Fruit fly (Drosophila melanogaster) whole organism, pupa: ENCODE measurements around the gene SCCRO.

Experiments used
- CG10348 ChIP-seq: fragments of 200-800 bp; sonication (Bioruptor generic); IDR thresholded peaks from 2 replicates; pipeline ENCODE4 v1.3.6; 2022; ENCODE audit warnings: missing biosample characterization, missing genetic modification characterization
- CG12605 ChIP-seq: fragments of 200-800 bp; sonication (Bioruptor generic); IDR thresholded peaks from 2 replicates; pipeline ENCODE4 v1.3.6; 2022; ENCODE audit warnings: missing biosample characterization, missing genetic modification characterization
- CG13204 ChIP-seq: fragments of 200-800 bp; sonication (Bioruptor generic); optimal IDR thresholded peaks from 2 replicates; lab custom pipeline; 2018; ENCODE audit warnings: missing biosample characterization, mild to moderate bottlenecking, missing genetic modification characterization, moderate library complexity
- CG14655 ChIP-seq: fragments of 200-800 bp; sonication (Bioruptor generic); optimal IDR thresholded peaks from 3 replicates; lab custom pipeline; 2017; ENCODE audit warnings: mild to moderate bottlenecking, missing biosample characterization, missing genetic modification reagents, missing genetic modification characterization
- CG15710 ChIP-seq: fragments of 200-800 bp; sonication (Bioruptor generic); optimal IDR thresholded peaks from 2 replicates; lab custom pipeline; 2018; ENCODE audit warnings: missing biosample characterization, mild to moderate bottlenecking, missing genetic modification characterization, moderate library complexity
- CG17806 ChIP-seq: fragments of 200-800 bp; sonication (Bioruptor generic); optimal IDR thresholded peaks from 2 replicates; lab custom pipeline; 2018; ENCODE audit warnings: missing biosample characterization, mild to moderate bottlenecking, missing genetic modification characterization, moderate library complexity
- CG32121 ChIP-seq: fragments of 200-800 bp; sonication (Bioruptor generic); IDR thresholded peaks from 2 replicates; pipeline ENCODE4 v1.3.6; 2022; ENCODE audit warnings: missing biosample characterization, missing genetic modification characterization
- CG34367 ChIP-seq: fragments of 200-800 bp; sonication (Bioruptor generic); optimal IDR thresholded peaks from 2 replicates; lab custom pipeline; 2018; ENCODE audit warnings: missing biosample characterization, mild to moderate bottlenecking, missing genetic modification characterization
- CG4496 ChIP-seq: fragments of 200-800 bp; sonication (Bioruptor generic); IDR thresholded peaks from 3 replicates; pipeline ENCODE4 v1.3.6; 2022; ENCODE audit warnings: missing biosample characterization, missing genetic modification characterization
- CG8159 ChIP-seq: fragments of 200-800 bp; sonication (Bioruptor generic); optimal IDR thresholded peaks from 3 replicates; lab custom pipeline; 2018; ENCODE audit warnings: missing biosample characterization, mild to moderate bottlenecking, missing genetic modification characterization, moderate library complexity
- CG8301 ChIP-seq: fragments of 200-800 bp; sonication (Bioruptor generic); optimal IDR thresholded peaks from 2 replicates; lab custom pipeline; 2018; ENCODE audit warnings: missing biosample characterization, mild to moderate bottlenecking, missing genetic modification characterization
- CG9948 ChIP-seq: fragments of 200-800 bp; sonication (Bioruptor generic); optimal IDR thresholded peaks from 2 replicates; lab custom pipeline; 2018; ENCODE audit warnings: missing biosample characterization, mild to moderate bottlenecking, missing genetic modification characterization, moderate library complexity
- D1 ChIP-seq: fragments of 200-800 bp; sonication (Bioruptor generic); optimal IDR thresholded peaks from 2 replicates; lab custom pipeline; 2018; ENCODE audit warnings: missing biosample characterization, mild to moderate bottlenecking, missing genetic modification characterization, moderate library complexity
- EcR ChIP-seq: fragments of 200-800 bp; sonication (Bioruptor generic); optimal IDR thresholded peaks from 3 replicates; lab custom pipeline; 2019; ENCODE audit warnings: missing biosample characterization, missing genetic modification characterization, mild to moderate bottlenecking, moderate library complexity, missing genetic modification reagents
- Ets98B ChIP-seq: fragments of 200-800 bp; sonication (Bioruptor generic); IDR thresholded peaks from 2 replicates; pipeline ENCODE4 v1.3.6; 2022; ENCODE audit warnings: missing biosample characterization, missing genetic modification characterization
- Pif1A ChIP-seq: fragments of 200-800 bp; sonication (Bioruptor generic); optimal IDR thresholded peaks from 3 replicates; lab custom pipeline; 2016; ENCODE audit warnings: missing biosample characterization, missing genetic modification characterization
- Pif1B ChIP-seq: fragments of 200-800 bp; sonication (Bioruptor generic); optimal IDR thresholded peaks from 3 replicates; lab custom pipeline; 2016; ENCODE audit warnings: missing biosample characterization, missing genetic modification characterization
- Snoo ChIP-seq: fragments of 200-800 bp; sonication (Bioruptor generic); optimal IDR thresholded peaks from 3 replicates; lab custom pipeline; 2017; ENCODE audit warnings: missing biosample characterization, mild to moderate bottlenecking, missing genetic modification characterization, inconsistent platforms
- fd96Ca ChIP-seq: fragments of 200-800 bp; sonication (Bioruptor generic); IDR thresholded peaks from 3 replicates; pipeline ENCODE4 v1.3.6; 2022; ENCODE audit warnings: missing biosample characterization, missing genetic modification characterization
- gl ChIP-seq: fragments of 200-800 bp; sonication (Bioruptor generic); optimal IDR thresholded peaks from 2 replicates; lab custom pipeline; 2018; ENCODE audit warnings: missing biosample characterization, mild to moderate bottlenecking, missing genetic modification characterization
- rn ChIP-seq: fragments of 200-800 bp; sonication (Bioruptor generic); IDR thresholded peaks from 2 replicates; pipeline ENCODE4 v1.3.6; 2022; ENCODE audit warnings: missing biosample characterization, missing genetic modification characterization

SCCRO gene

DNA sequence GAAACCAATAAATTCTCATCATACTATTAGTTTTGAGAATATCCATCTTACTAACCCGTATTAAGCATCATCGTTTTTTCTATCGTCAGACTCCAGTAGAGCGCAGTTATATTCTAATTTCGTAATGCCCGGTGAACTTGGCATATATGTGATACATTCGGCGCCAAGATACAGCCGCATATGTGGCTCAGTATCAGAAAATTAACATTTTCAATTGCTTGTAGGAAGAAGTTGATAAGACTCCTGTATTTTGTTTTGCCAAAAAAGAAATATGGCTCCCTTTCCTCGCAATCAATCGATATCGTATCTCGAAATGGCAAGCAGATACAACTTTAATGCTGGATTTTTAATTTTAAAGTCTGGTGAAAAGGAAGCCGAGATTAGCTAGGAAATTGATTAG, 38.1 kb upstream of the SCCRO start, which contains the start of gene CG33986:
TSS of gene CG33986 (minus strand) at position 101 of the 400 bp plus-strand sequence.
- no peak for TF ChIP-seq D1 (tag; lab: Kevin White, UChicago)
- TF ChIP-seq gl: no peak
- no peak for TF ChIP-seq Snoo (tag; lab: Kevin White, UChicago)
- no peak for TF ChIP-seq CG9948 (tag; lab: Kevin White, UChicago)
- TF ChIP-seq CG10348 (GFP tag; lab: Robert Waterston, UW): no peak
- no peak for TF ChIP-seq CG14655 (GFP tag; lab: Kevin White, UChicago)
- no peak for TF ChIP-seq fd96Ca (GFP tag; lab: Robert Waterston, UW)
- TF ChIP-seq CG32121 (GFP tag; lab: Robert Waterston, UW): no peak
- TF ChIP-seq CG12605 (GFP tag; lab: Robert Waterston, UW): no peak
- no peak for TF ChIP-seq CG34367 (tag; lab: Kevin White, UChicago)
- no peak for TF ChIP-seq CG17806 (tag; lab: Kevin White, UChicago)
- no peak for TF ChIP-seq CG8301 (tag; lab: Kevin White, UChicago)
- no peak for TF ChIP-seq Pif1A (GFP tag; lab: Kevin White, UChicago)
- TF ChIP-seq CG4496: no peak
- no peak for TF ChIP-seq CG13204 (GFP tag; lab: Kevin White, UChicago)
- no peak for TF ChIP-seq CG15710 (tag; lab: Kevin White, UChicago)

DNA sequence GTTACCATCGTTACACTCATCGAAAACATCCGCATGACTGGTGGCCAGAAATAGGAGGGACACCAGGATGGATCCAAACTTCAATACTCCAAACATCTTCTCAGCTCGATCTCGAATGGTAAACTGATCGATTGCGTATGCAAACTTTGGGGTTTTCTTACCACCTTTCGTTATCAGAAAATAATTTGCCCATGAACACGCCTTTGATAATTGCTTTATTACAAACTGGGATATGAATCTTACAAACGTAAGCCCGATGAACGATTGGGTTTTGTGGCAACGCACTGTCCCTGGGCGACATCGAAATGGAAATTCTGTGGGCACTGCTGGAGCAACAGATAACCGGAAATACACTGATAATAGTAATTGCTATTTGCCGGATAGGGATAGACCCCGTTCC, 36.5 kb upstream of the SCCRO start, which contains the start of gene CG33985:
TSS of gene CG33985 (minus strand) at position 101 of the 400 bp plus-strand sequence.
- no peak for TF ChIP-seq CG34367 (tag; lab: Kevin White, UChicago)
- TF ChIP-seq CG12605 (GFP tag; lab: Robert Waterston, UW): no peak
- TF ChIP-seq, all 21 proteins: peak for 0

DNA sequence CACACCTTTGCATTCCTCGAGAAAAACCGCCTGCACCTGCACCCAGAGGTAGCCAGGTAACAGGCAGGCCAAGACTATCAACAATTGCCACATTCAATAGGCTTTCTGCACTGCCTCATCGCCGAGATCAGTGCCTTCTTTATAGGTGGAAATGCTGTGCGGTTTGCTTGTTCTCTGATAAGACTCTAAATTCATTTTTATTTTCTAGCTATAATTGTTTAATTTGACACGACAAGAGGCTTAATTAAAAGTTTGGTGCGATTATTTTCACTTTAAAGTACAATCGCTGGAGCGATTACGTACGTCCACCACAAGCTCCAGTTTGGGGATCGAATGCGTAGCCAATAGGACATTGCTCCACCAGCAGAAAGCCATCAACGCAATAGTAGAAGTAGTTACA, 35.8 kb upstream of the SCCRO start, which contains the start of gene CG42729:
TSS of gene CG42729 (minus strand) at position 101 of the 400 bp plus-strand sequence.
- TF ChIP-seq rn (GFP tag; lab: Robert Waterston, UW): no peak
- no peak for TF ChIP-seq EcR (GFP tag; lab: Kevin White, UChicago)
- TF ChIP-seq CG15710 (tag; lab: Kevin White, UChicago): no peak
- TF ChIP-seq CG17806 (tag; lab: Kevin White, UChicago): no peak
- TF ChIP-seq CG4496: no peak
- TF ChIP-seq Pif1B (GFP tag; lab: Kevin White, UChicago): no peak
- no peak for TF ChIP-seq CG14655 (GFP tag; lab: Kevin White, UChicago)
- TF ChIP-seq CG8301 (tag; lab: Kevin White, UChicago): no peak
- TF ChIP-seq gl: no peak
- no peak for TF ChIP-seq CG32121 (GFP tag; lab: Robert Waterston, UW)
- TF ChIP-seq CG12605 (GFP tag; lab: Robert Waterston, UW): no peak
- TF ChIP-seq Ets98B (GFP tag; lab: Robert Waterston, UW): no peak
- TF ChIP-seq Pif1A (GFP tag; lab: Kevin White, UChicago): no peak
- TF ChIP-seq fd96Ca (GFP tag; lab: Robert Waterston, UW): no peak
- TF ChIP-seq CG10348 (GFP tag; lab: Robert Waterston, UW): no peak
- no peak for TF ChIP-seq CG9948 (tag; lab: Kevin White, UChicago)
- TF ChIP-seq Snoo (tag; lab: Kevin White, UChicago): no peak
- TF ChIP-seq CG34367 (tag; lab: Kevin White, UChicago): no peak
- no peak for TF ChIP-seq D1 (tag; lab: Kevin White, UChicago)

DNA sequence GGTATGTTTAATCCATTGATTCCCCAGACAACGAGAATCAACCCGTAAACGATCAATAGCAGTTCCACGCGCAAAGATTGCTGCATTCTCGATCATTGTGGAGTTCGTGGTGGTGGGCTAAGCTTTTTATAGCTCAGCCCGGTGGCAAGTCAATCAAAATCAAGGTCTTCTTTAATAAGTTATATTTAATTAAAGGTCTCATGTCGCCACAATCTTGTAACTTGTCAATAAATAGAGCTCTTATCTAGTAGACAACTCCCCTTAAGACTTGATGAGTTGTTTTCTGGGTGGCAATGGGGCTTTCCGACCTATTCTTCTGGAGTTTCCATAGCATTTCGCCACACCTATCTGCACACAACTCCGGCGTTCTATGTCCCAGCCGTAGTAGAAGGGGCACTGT, 35.1 kb upstream of the SCCRO start, which contains the start of gene CG42728:
TSS of gene CG42728 (minus strand) at position 101 of the 400 bp plus-strand sequence.
- TF ChIP-seq Pif1B (GFP tag; lab: Kevin White, UChicago) (no peak), Ets98B (GFP tag; lab: Robert Waterston, UW) (no peak), CG8159 (tag; lab: Kevin White, UChicago) (no peak), CG34367 (tag; lab: Kevin White, UChicago) (no peak), CG10348 (GFP tag; lab: Robert Waterston, UW) (no peak), CG9948 (tag; lab: Kevin White, UChicago) (no peak), CG8301 (tag; lab: Kevin White, UChicago) (no peak), fd96Ca (GFP tag; lab: Robert Waterston, UW) (no peak), CG13204 (GFP tag; lab: Kevin White, UChicago) (no peak), Snoo (tag; lab: Kevin White, UChicago) (no peak), CG32121 (GFP tag; lab: Robert Waterston, UW) (no peak), D1 (tag; lab: Kevin White, UChicago) (no peak), CG17806 (tag; lab: Kevin White, UChicago) (no peak), gl (no peak), Pif1A (GFP tag; lab: Kevin White, UChicago) (no peak), CG12605 (GFP tag; lab: Robert Waterston, UW) (no peak)

DNA sequence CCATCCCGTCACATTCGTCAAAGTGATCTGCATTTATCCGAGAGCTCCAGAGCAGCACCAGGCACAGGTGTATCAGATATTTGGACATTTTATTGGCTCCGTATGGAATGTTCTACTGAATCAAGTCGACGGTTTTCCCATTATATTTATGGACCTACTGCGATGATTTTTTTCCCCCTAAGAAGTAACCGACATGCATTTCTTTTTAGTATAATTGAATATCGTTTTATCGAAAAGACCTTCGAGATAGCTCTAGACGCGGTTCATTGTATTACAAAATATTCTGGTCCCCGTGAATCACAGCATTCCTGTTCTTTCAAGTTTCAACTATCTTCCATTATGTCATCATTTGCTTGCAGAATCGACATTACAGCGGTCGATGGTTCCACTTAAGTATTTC, 34.1 kb upstream of the SCCRO start, which contains the start of gene obst-H:
TSS of gene obst-H (minus strand) at position 101 of the 400 bp plus-strand sequence.
- TF ChIP-seq CG17806 (tag; lab: Kevin White, UChicago) (no peak), CG8301 (tag; lab: Kevin White, UChicago) (no peak), D1 (tag; lab: Kevin White, UChicago) (no peak), Ets98B (GFP tag; lab: Robert Waterston, UW) (no peak), CG15710 (tag; lab: Kevin White, UChicago) (no peak), CG12605 (GFP tag; lab: Robert Waterston, UW) (no peak)

DNA sequence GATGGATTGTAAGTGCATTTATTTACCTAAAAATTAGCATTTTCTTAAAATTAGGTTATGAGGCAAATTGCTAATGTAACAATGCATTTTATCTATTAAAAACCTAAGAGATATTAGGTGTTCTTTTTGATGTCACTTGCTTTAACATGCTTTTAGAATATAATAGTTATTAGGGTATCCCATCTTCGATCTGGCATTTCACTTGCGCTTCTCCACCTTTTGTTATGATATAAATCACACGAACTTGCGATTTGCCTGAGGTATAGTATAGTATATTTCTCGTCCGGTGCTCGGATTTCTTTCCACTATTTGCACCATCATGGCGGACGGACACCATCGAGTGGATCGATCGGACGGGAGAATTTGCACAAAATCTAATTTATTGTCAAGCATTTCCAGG, 33.2 kb upstream of the SCCRO start:
- TF ChIP-seq CG10348 (GFP tag; lab: Robert Waterston, UW): no peak
- no peak for TF ChIP-seq Pif1A (GFP tag; lab: Kevin White, UChicago)
- no peak for TF ChIP-seq CG15710 (tag; lab: Kevin White, UChicago)
- no peak for TF ChIP-seq CG17806 (tag; lab: Kevin White, UChicago)
- TF ChIP-seq Ets98B (GFP tag; lab: Robert Waterston, UW): no peak
- TF ChIP-seq CG8159 (tag; lab: Kevin White, UChicago): no peak
- TF ChIP-seq CG32121 (GFP tag; lab: Robert Waterston, UW): no peak
- TF ChIP-seq gl: no peak
- TF ChIP-seq D1 (tag; lab: Kevin White, UChicago): no peak
- no peak for TF ChIP-seq Snoo (tag; lab: Kevin White, UChicago)
- TF ChIP-seq rn (GFP tag; lab: Robert Waterston, UW): no peak
- TF ChIP-seq CG4496: no peak
- TF ChIP-seq CG8301 (tag; lab: Kevin White, UChicago): no peak
- no peak for TF ChIP-seq CG14655 (GFP tag; lab: Kevin White, UChicago)
- no peak for TF ChIP-seq CG13204 (GFP tag; lab: Kevin White, UChicago)
- TF ChIP-seq CG34367 (tag; lab: Kevin White, UChicago): no peak
- TF ChIP-seq EcR (GFP tag; lab: Kevin White, UChicago): no peak
- TF ChIP-seq CG12605 (GFP tag; lab: Robert Waterston, UW): no peak
